Fruit fly (Drosophila melanogaster) whole organism, embryonic: ENCODE data around the gene PLCXD.

ENCODE experiments used
- CG10147 ChIP-seq: fragments of 200-800 bp; sonication (Bioruptor generic); optimal IDR thresholded peaks from 2 replicates; lab custom pipeline; 2019; ENCODE audit warnings: missing biosample characterization, mild to moderate bottlenecking, missing genetic modification characterization, moderate library complexity
- CG1024 ChIP-seq: fragments of 200-800 bp; sonication (Bioruptor generic); IDR thresholded peaks from 2 replicates; pipeline ENCODE4 v1.3.6; 2022; ENCODE audit warnings: missing biosample characterization, missing genetic modification characterization
- CG10274 ChIP-seq: fragments of 200-800 bp; sonication (Bioruptor generic); optimal IDR thresholded peaks from 3 replicates; lab custom pipeline; 2017; ENCODE audit warnings: missing biosample characterization, mild to moderate bottlenecking, missing genetic modification characterization
- CG11456 ChIP-seq: fragments of 200-800 bp; sonication (Bioruptor generic); IDR thresholded peaks from 3 replicates; pipeline ENCODE4 v1.3.6; 2022; ENCODE audit warnings: missing biosample characterization, missing genetic modification characterization
- CG11504 ChIP-seq: fragments of 200-800 bp; sonication (Bioruptor generic); optimal IDR thresholded peaks from 3 replicates; lab custom pipeline; 2019; ENCODE audit warnings: missing biosample characterization, mild to moderate bottlenecking, missing genetic modification characterization, moderate library complexity
- CG11560 ChIP-seq: fragments of 200-800 bp; sonication (Bioruptor generic); IDR thresholded peaks from 3 replicates; pipeline ENCODE4 v1.3.6; 2022; ENCODE audit warnings: missing biosample characterization, missing genetic modification characterization
- CG12942 ChIP-seq: fragments of 200-800 bp; sonication (Bioruptor generic); optimal IDR thresholded peaks from 3 replicates; lab custom pipeline; 2016; ENCODE audit warnings: missing biosample characterization, missing genetic modification characterization
- CG13296 ChIP-seq: fragments of 200-800 bp; sonication (Bioruptor generic); optimal IDR thresholded peaks from 3 replicates; lab custom pipeline; 2018; ENCODE audit warnings: missing biosample characterization, mild to moderate bottlenecking, missing genetic modification characterization
- CG13424 ChIP-seq: fragments of 200-800 bp; sonication (Bioruptor generic); optimal IDR thresholded peaks from 2 replicates; lab custom pipeline; 2019; ENCODE audit warnings: missing biosample characterization, mild to moderate bottlenecking, missing genetic modification characterization, moderate library complexity
- CG15479 ChIP-seq: fragments of 200-800 bp; sonication (Bioruptor generic); optimal IDR thresholded peaks from 3 replicates; lab custom pipeline; 2019; ENCODE audit warnings: missing biosample characterization, mild to moderate bottlenecking, missing genetic modification characterization, moderate library complexity
- CG16813 ChIP-seq: fragments of 200-800 bp; sonication (Bioruptor generic); IDR thresholded peaks from 3 replicates; pipeline ENCODE4 v1.3.6; 2022; ENCODE audit warnings: missing biosample characterization, missing genetic modification characterization; ENCODE audit not compliant: partially characterized antibody
- CG18599 ChIP-seq: fragments of 200-800 bp; sonication (Bioruptor generic); optimal IDR thresholded peaks from 3 replicates; lab custom pipeline; 2017; ENCODE audit warnings: missing biosample characterization, missing genetic modification characterization, mild to moderate bottlenecking, moderate library complexity, missing genetic modification reagents
- CG2678 ChIP-seq: fragments of 200-800 bp; sonication (Bioruptor generic); optimal IDR thresholded peaks from 3 replicates; lab custom pipeline; 2019; ENCODE audit warnings: missing biosample characterization, mild to moderate bottlenecking, missing genetic modification characterization, moderate library complexity
- CG32532 ChIP-seq: fragments of 200-800 bp; sonication (Bioruptor generic); IDR thresholded peaks from 2 replicates; pipeline ENCODE4 v1.3.6; 2022; ENCODE audit warnings: missing biosample characterization, missing genetic modification characterization
- CG34422 ChIP-seq: fragments of 200-800 bp; sonication (Bioruptor generic); IDR thresholded peaks from 3 replicates; pipeline ENCODE4 v1.3.6; 2022; ENCODE audit warnings: missing biosample characterization, missing genetic modification characterization
- CG4424 ChIP-seq: fragments of 200-800 bp; sonication (Bioruptor generic); optimal IDR thresholded peaks from 3 replicates; lab custom pipeline; 2016; ENCODE audit warnings: missing biosample characterization, missing genetic modification characterization
- CG4730 ChIP-seq: fragments of 200-800 bp; sonication (Bioruptor generic); IDR thresholded peaks from 2 replicates; pipeline ENCODE4 v1.3.6; 2022; ENCODE audit warnings: missing biosample characterization, missing genetic modification characterization
- CG4854 ChIP-seq: fragments of 200-800 bp; sonication (Bioruptor generic); optimal IDR thresholded peaks from 2 replicates; lab custom pipeline; 2016; ENCODE audit warnings: missing biosample characterization, missing genetic modification characterization, inconsistent platforms
- CG6272 ChIP-seq: fragments of 200-800 bp; sonication (Bioruptor generic); IDR thresholded peaks from 2 replicates; pipeline ENCODE4 v1.3.6; 2022; ENCODE audit warnings: missing biosample characterization, missing genetic modification characterization
- CG6654 ChIP-seq: fragments of 200-800 bp; sonication (Bioruptor generic); optimal IDR thresholded peaks from 2 replicates; lab custom pipeline; 2017; ENCODE audit warnings: missing biosample characterization, mild to moderate bottlenecking, missing genetic modification characterization
- CG6854 ChIP-seq: fragments of 200-800 bp; sonication (Bioruptor generic); optimal IDR thresholded peaks from 3 replicates; lab custom pipeline; 2017; ENCODE audit warnings: missing biosample characterization, mild to moderate bottlenecking, missing genetic modification characterization
- CG7271 ChIP-seq: fragments of 200-800 bp; sonication (Bioruptor generic); optimal IDR thresholded peaks from 2 replicates; lab custom pipeline; 2018; ENCODE audit warnings: missing biosample characterization, mild to moderate bottlenecking, missing genetic modification characterization, moderate library complexity
- CG7372 ChIP-seq: fragments of 200-800 bp; sonication (Bioruptor generic); IDR thresholded peaks from 2 replicates; pipeline ENCODE4 v1.3.6; 2022; ENCODE audit warnings: missing biosample characterization, missing genetic modification characterization
- CG8281 ChIP-seq: fragments of 200-800 bp; sonication (Bioruptor generic); optimal IDR thresholded peaks from 2 replicates; lab custom pipeline; 2018; ENCODE audit warnings: missing biosample characterization, mild to moderate bottlenecking, missing genetic modification characterization, moderate library complexity
- CG9437 ChIP-seq: fragments of 200-800 bp; sonication (Bioruptor generic); optimal IDR thresholded peaks from 2 replicates; lab custom pipeline; 2018; ENCODE audit warnings: missing biosample characterization, mild to moderate bottlenecking, missing genetic modification characterization
- CTCF ChIP-seq: fragments of 200-800 bp; sonication (Bioruptor generic); optimal IDR thresholded peaks from 2 replicates; lab custom pipeline; 2017; ENCODE audit warnings: missing biosample characterization, mild to moderate bottlenecking, missing genetic modification characterization, moderate library complexity
- Dip3 ChIP-seq: fragments of 200-800 bp; sonication (Bioruptor generic); optimal IDR thresholded peaks from 3 replicates; lab custom pipeline; 2016; ENCODE audit warnings: missing biosample characterization, missing genetic modification characterization
- Doc2 ChIP-seq: fragments of 200-800 bp; sonication (Bioruptor generic); IDR thresholded peaks from 2 replicates; pipeline ENCODE4 v1.3.6; 2022; ENCODE audit warnings: missing biosample characterization, missing genetic modification characterization
- Dp ChIP-seq: fragments of 200-800 bp; sonication (Bioruptor generic); optimal IDR thresholded peaks from 2 replicates; lab custom pipeline; 2018; ENCODE audit warnings: missing biosample characterization, mild to moderate bottlenecking, missing genetic modification characterization, moderate library complexity
- ERR ChIP-seq: fragments of 200-800 bp; sonication (Bioruptor generic); optimal IDR thresholded peaks from 2 replicates; lab custom pipeline; 2016; ENCODE audit warnings: missing biosample characterization, missing genetic modification characterization
- Hmr ChIP-seq: fragments of 200-800 bp; sonication (Bioruptor generic); optimal IDR thresholded peaks from 3 replicates; lab custom pipeline; 2017; ENCODE audit warnings: mild to moderate bottlenecking, missing biosample characterization, missing genetic modification reagents, missing genetic modification characterization
- Nf-YA ChIP-seq: fragments of 200-800 bp; sonication (Bioruptor generic); IDR thresholded peaks from 2 replicates; pipeline ENCODE4 v1.3.6; 2022; ENCODE audit warnings: missing biosample characterization, missing genetic modification characterization
- Stat92E ChIP-seq, 3 experiments: fragments of >200 bp in 2 of 3; fragments of 200-800 bp in 1 of 3; sonication (Bioruptor generic) in 1 of 3; optimal IDR thresholded peaks; 2 replicates each; lab custom pipeline; 2017 to 2019; ENCODE audit warnings: missing biosample characterization in 3 of 3, missing genetic modification characterization in 3 of 3, mild to moderate bottlenecking in 1 of 3, moderate library complexity in 1 of 3
- Usf ChIP-seq: fragments of 200-800 bp; sonication (Bioruptor generic); optimal IDR thresholded peaks from 2 replicates; lab custom pipeline; 2017; ENCODE audit warnings: missing genotype, missing biosample characterization, missing genetic modification characterization
- Xbp1 ChIP-seq: fragments of 200-800 bp; sonication (Bioruptor generic); optimal IDR thresholded peaks from 3 replicates; lab custom pipeline; 2016; ENCODE audit warnings: missing biosample characterization, mild to moderate bottlenecking, missing genetic modification characterization
- abd-A ChIP-seq: fragments of 200-800 bp; sonication (Bioruptor generic); optimal IDR thresholded peaks from 3 replicates; lab custom pipeline; 2019; ENCODE audit warnings: missing biosample characterization, mild to moderate bottlenecking, missing genetic modification characterization, moderate library complexity
- chm ChIP-seq: fragments of 200-800 bp; sonication (Bioruptor generic); IDR thresholded peaks from 2 replicates; pipeline ENCODE4 v1.3.6; 2022; ENCODE audit warnings: missing biosample characterization, missing genetic modification characterization
- dmrt99B ChIP-seq: fragments of 200-800 bp; sonication (Bioruptor generic); optimal IDR thresholded peaks from 2 replicates; lab custom pipeline; 2018; ENCODE audit warnings: missing biosample characterization, mild to moderate bottlenecking, missing genetic modification characterization, moderate library complexity
- gsb ChIP-seq: fragments of 200-800 bp; sonication (Bioruptor generic); IDR thresholded peaks from 2 replicates; pipeline ENCODE4 v1.3.6; 2022; ENCODE audit warnings: missing biosample characterization, missing genetic modification characterization
- pho ChIP-seq: fragments of 200-800 bp; sonication (Bioruptor generic); optimal IDR thresholded peaks from 2 replicates; lab custom pipeline; 2016; ENCODE audit warnings: missing biosample characterization, missing genetic modification characterization
- phol ChIP-seq: fragments of 200-800 bp; sonication (Bioruptor generic); optimal IDR thresholded peaks from 3 replicates; lab custom pipeline; 2018; ENCODE audit warnings: missing biosample characterization, mild to moderate bottlenecking, missing genetic modification characterization, moderate library complexity
- pnt ChIP-seq: fragments of 200-800 bp; sonication (Bioruptor generic); optimal IDR thresholded peaks from 3 replicates; lab custom pipeline; 2016; ENCODE audit warnings: missing biosample characterization, missing genetic modification characterization
- scrt ChIP-seq: fragments of 200-800 bp; sonication (Bioruptor generic); optimal IDR thresholded peaks from 2 replicates; lab custom pipeline; 2018; ENCODE audit warnings: missing biosample characterization, mild to moderate bottlenecking, missing genetic modification characterization, moderate library complexity
- sd ChIP-seq: fragments of 200-800 bp; sonication (Bioruptor generic); optimal IDR thresholded peaks from 3 replicates; lab custom pipeline; 2018; ENCODE audit warnings: missing biosample characterization, mild to moderate bottlenecking, missing genetic modification characterization, moderate library complexity
- tup ChIP-seq: fragments of 200-800 bp; sonication (Bioruptor generic); optimal IDR thresholded peaks from 2 replicates; lab custom pipeline; 2016; ENCODE audit warnings: missing biosample characterization, mild to moderate bottlenecking, missing genetic modification characterization, moderate library complexity
- unpg ChIP-seq: fragments of 200-800 bp; sonication (Bioruptor generic); optimal IDR thresholded peaks from 3 replicates; lab custom pipeline; 2018; ENCODE audit warnings: missing biosample characterization, mild to moderate bottlenecking, missing genetic modification characterization, moderate library complexity
- zf30C ChIP-seq: fragments of 200-800 bp; sonication (Bioruptor generic); optimal IDR thresholded peaks from 3 replicates; lab custom pipeline; 2018; ENCODE audit warnings: missing biosample characterization, mild to moderate bottlenecking, missing genetic modification characterization
- zfh2 ChIP-seq: fragments of 200-800 bp; sonication (Bioruptor generic); optimal IDR thresholded peaks from 2 replicates; lab custom pipeline; 2016; ENCODE audit warnings: missing biosample characterization, missing genetic modification characterization

Gene PLCXD

dm6 chr2L:12011682-12012655, 37.2 kb upstream of the PLCXD start (continued):
- TF ChIP-seq Dip3 (GFP tag; lab: Kevin White, UChicago) (peak; percentile 35), Hmr (peak; percentile 92), CG13296 (peak; percentile 44), CG9437 (GFP tag; lab: Kevin White, UChicago) (no peak), CG6272 (GFP tag; lab: Robert Waterston, UW) (peak; percentile 80), CTCF (peak; percentile 64), scrt (GFP tag; lab: Kevin White, UChicago) (no peak), chm (GFP tag; lab: Robert Waterston, UW) (no peak), CG10147 (GFP tag; lab: Kevin White, UChicago) (no peak), CG34422 (GFP tag; lab: Robert Waterston, UW) (no peak), CG6654 (GFP tag; lab: Kevin White, UChicago) (no peak), Nf-YA (GFP tag; lab: Robert Waterston, UW) (no peak), dmrt99B (peak; percentile 72), CG4854 (GFP tag; lab: Kevin White, UChicago) (peak; percentile 62), CG8281 (tag; lab: Kevin White, UChicago) (peak; percentile 26), Stat92E (GFP tag; optimal IDR thresholded peaks at IDR 0.05; lab: Kevin White, UChicago) (peak in 1 of 3 experiments; percentile 74), CG11456 (no peak), CG7372 (GFP tag; lab: Robert Waterston, UW) (no peak), CG32532 (GFP tag; lab: Robert Waterston, UW) (no peak), CG15479 (GFP tag; lab: Kevin White, UChicago) (peak; percentile 90), Xbp1 (peak; percentile 77), CG13424 (tag; lab: Kevin White, UChicago) (peak; percentile 55), CG18599 (peak; percentile 94), zfh2 (GFP tag; lab: Kevin White, UChicago) (peak; percentile 77), Dp (GFP tag; lab: Kevin White, UChicago) (peak; percentile 41), pnt (GFP tag; lab: Kevin White, UChicago) (peak; percentile 71), tup (GFP tag; lab: Kevin White, UChicago) (peak; percentile 24), Usf (peak; percentile 30), zf30C (GFP tag; lab: Kevin White, UChicago) (no peak), abd-A (tag; lab: Kevin White, UChicago) (peak; percentile 100), CG4730 (GFP tag; lab: Robert Waterston, UW) (no peak), sd (peak; percentile 100), unpg (peak; percentile 57), CG2678 (tag; lab: Kevin White, UChicago) (peak; percentile 71), CG1024 (GFP tag; lab: Robert Waterston, UW) (no peak), CG4424 (GFP tag; lab: Kevin White, UChicago) (peak; percentile 70), CG16813 (GFP tag; lab: Robert Waterston, UW) (no peak), CG12942 (GFP tag; lab: Kevin White, UChicago) (peak; percentile 26), CG11504 (tag; lab: Kevin White, UChicago) (peak; percentile 80), ERR (peak; percentile 87), CG10274 (peak; percentile 48), CG6854 (GFP tag; lab: Kevin White, UChicago) (peak; percentile 39), Doc2 (GFP tag; lab: Robert Waterston, UW) (no peak), CG7271 (tag; lab: Kevin White, UChicago) (peak; percentile 30), phol (tag; lab: Kevin White, UChicago) (peak; percentile 58), pho (GFP tag; lab: Kevin White, UChicago) (peak; percentile 78), gsb (GFP tag; lab: Robert Waterston, UW) (no peak), CG11560 (tag; lab: Robert Waterston, UW) (no peak)
